Worm (Caenorhabditis elegans) whole organism, midembryonic: Measurements from ENCODE around the gene srh-231.

Experiments
- T22C8.4 ChIP-seq: fragments of 200-800 bp; sonication (Bioruptor generic); IDR thresholded peaks from 2 replicates; pipeline ENCODE4 v1.3.6; 2022; ENCODE audit warnings: missing genetic modification characterization, missing compliant biosample characterization
- cog-1 ChIP-seq: sonication (generic microtip); optimal IDR thresholded peaks from 2 replicates; lab custom pipeline; 2016; ENCODE audit warnings: missing genetic modification characterization, missing compliant biosample characterization
- flt-1 ChIP-seq: fragments of 200-800 bp; sonication (Bioruptor generic); IDR thresholded peaks from 2 replicates; pipeline ENCODE4 v1.3.6; 2022; ENCODE audit warnings: missing genetic modification characterization, missing compliant biosample characterization
- klf-2 ChIP-seq: fragments of 200-800 bp; sonication (Bioruptor generic); conservative IDR thresholded peaks from 2 replicates; pipeline ENCODE4 v1.3.6; 2022; ENCODE audit warnings: missing genetic modification reagents, missing genetic modification characterization, missing compliant biosample characterization
- med-1 ChIP-seq: sonication (generic microtip); optimal IDR thresholded peaks from 2 replicates; lab custom pipeline; 2017; ENCODE audit warnings: missing genetic modification characterization, mild to moderate bottlenecking, missing compliant biosample characterization, antibody characterized with exemption, missing genetic modification reagents; ENCODE audit not compliant: insufficient read depth
- ref-1 ChIP-seq: fragments of 200-800 bp; sonication (Bioruptor generic); conservative IDR thresholded peaks from 2 replicates; pipeline ENCODE4 v1.3.6; 2022; ENCODE audit warnings: missing genetic modification reagents, missing genetic modification characterization, missing compliant biosample characterization
- tab-1 ChIP-seq: fragments of 200-800 bp; sonication (Bioruptor generic); IDR thresholded peaks from 2 replicates; pipeline ENCODE4 v1.3.6; 2022; ENCODE audit warnings: missing genetic modification characterization, missing compliant biosample characterization
- ztf-23 ChIP-seq: fragments of 200-800 bp; sonication (Bioruptor generic); IDR thresholded peaks from 2 replicates; pipeline ENCODE4 v1.3.6; 2022; ENCODE audit warnings: missing genetic modification reagents, missing genetic modification characterization, missing compliant biosample characterization
- ztf-29 ChIP-seq: fragments of 200-800 bp; sonication (Bioruptor generic); IDR thresholded peaks from 2 replicates; pipeline ENCODE4 v1.3.6; 2022; ENCODE audit warnings: missing genetic modification reagents, missing genetic modification characterization, missing compliant biosample characterization

The srh-231 gene

ce11 chrV:7352186-7353053 lies at the start of gene srh-231, which contains the start of gene srh-275:
Gene srh-231 (minus strand): TSS chrV:7352236.
Gene srh-275 (plus strand): TSS chrV:7353003.
- no peak for TF ChIP-seq ztf-29 (GFP tag; lab: Robert Waterston, UW)
- no peak for TF ChIP-seq flt-1
- no peak for TF ChIP-seq ztf-23 (GFP tag; lab: Robert Waterston, UW)
- TF ChIP-seq med-1 (GFP tag; lab: Kevin White, UChicago): no peak
- TF ChIP-seq T22C8.4: no peak
- no peak for TF ChIP-seq tab-1 (GFP tag; lab: Robert Waterston, UW)
- no peak for TF ChIP-seq klf-2 (GFP tag; lab: Robert Waterston, UW)
- TF ChIP-seq cog-1 (tag; lab: Kevin White, UChicago): no peak
- TF ChIP-seq ref-1 (GFP tag; lab: Robert Waterston, UW): no peak

- TF ChIP-seq klf-2 (GFP tag; lab: Robert Waterston, UW): no peak
These were observed 48.6 kb upstream of the srh-231 start, which contains the start of gene srx-60 for ce11 chrV:7400588-7400987. Gene srx-60 (plus strand): TSS chrV:7400888.

- no peak for TF ChIP-seq flt-1
- no peak for TF ChIP-seq ref-1 (GFP tag; lab: Robert Waterston, UW)
- TF ChIP-seq tab-1 (GFP tag; lab: Robert Waterston, UW): no peak
- TF ChIP-seq med-1 (GFP tag; lab: Kevin White, UChicago): no peak
- TF ChIP-seq T22C8.4: no peak
- no peak for TF ChIP-seq klf-2 (GFP tag; lab: Robert Waterston, UW)
- TF ChIP-seq ztf-29 (GFP tag; lab: Robert Waterston, UW): no peak
- no peak for TF ChIP-seq cog-1 (tag; lab: Kevin White, UChicago)
- TF ChIP-seq ztf-23 (GFP tag; lab: Robert Waterston, UW): no peak
These were observed 48.1 kb upstream of the srh-231 start, which contains the start of gene cnc-9 for ce11 chrV:7400095-7400494. Gene cnc-9 (minus strand): TSS chrV:7400195.

- TF ChIP-seq klf-2 (GFP tag; lab: Robert Waterston, UW) (no peak), tab-1 (GFP tag; lab: Robert Waterston, UW) (no peak), ref-1 (GFP tag; lab: Robert Waterston, UW) (no peak), flt-1 (no peak), T22C8.4 (no peak), cog-1 (tag; lab: Kevin White, UChicago) (no peak), ztf-23 (GFP tag; lab: Robert Waterston, UW) (no peak), med-1 (GFP tag; lab: Kevin White, UChicago) (no peak), ztf-29 (GFP tag; lab: Robert Waterston, UW) (no peak)
These were observed 47.2 kb upstream of the srh-231 start, which contains the start of gene gst-41 for ce11 chrV:7399202-7399601. Gene gst-41 (minus strand): TSS chrV:7399302.

- TF ChIP-seq ztf-23 (GFP tag; lab: Robert Waterston, UW): no peak
- no peak for TF ChIP-seq flt-1
- TF ChIP-seq T22C8.4: no peak
- no peak for TF ChIP-seq med-1 (GFP tag; lab: Kevin White, UChicago)
These were observed 43.3 kb upstream of the srh-231 start, which contains the start of gene srx-9 for ce11 chrV:7395359-7395758. Gene srx-9 (minus strand): TSS chrV:7395459.

ce11 chrV:7391933-7392332 lies 39.9 kb upstream of the srh-231 start, which contains the start of gene fbxa-105:
Gene fbxa-105 (minus strand): TSS chrV:7392029.
- TF ChIP-seq ztf-29 (GFP tag; lab: Robert Waterston, UW): no peak
- no peak for TF ChIP-seq ref-1 (GFP tag; lab: Robert Waterston, UW)
- no peak for TF ChIP-seq cog-1 (tag; lab: Kevin White, UChicago)
- no peak for TF ChIP-seq med-1 (GFP tag; lab: Kevin White, UChicago)
- TF ChIP-seq klf-2 (GFP tag; lab: Robert Waterston, UW): no peak
- no peak for TF ChIP-seq T22C8.4
- TF ChIP-seq tab-1 (GFP tag; lab: Robert Waterston, UW): no peak
- TF ChIP-seq ztf-23 (GFP tag; lab: Robert Waterston, UW): no peak
- TF ChIP-seq flt-1: no peak

- no peak for TF ChIP-seq med-1 (GFP tag; lab: Kevin White, UChicago)
These were observed 37.7 kb upstream of the srh-231 start, which contains the start of gene C02H6.1 for ce11 chrV:7389771-7390170. Gene C02H6.1 (minus strand): TSS chrV:7389871.

- TF ChIP-seq cog-1 (tag; lab: Kevin White, UChicago) (no peak), flt-1 (no peak), ztf-23 (GFP tag; lab: Robert Waterston, UW) (no peak), ref-1 (GFP tag; lab: Robert Waterston, UW) (no peak), klf-2 (GFP tag; lab: Robert Waterston, UW) (no peak), tab-1 (GFP tag; lab: Robert Waterston, UW) (no peak), med-1 (GFP tag; lab: Kevin White, UChicago) (no peak), ztf-29 (GFP tag; lab: Robert Waterston, UW) (no peak), T22C8.4 (no peak)
These were observed 35.7 kb upstream of the srh-231 start, which contains the start of gene C02H6.3 for ce11 chrV:7387755-7388154. Gene C02H6.3 (minus strand): TSS chrV:7387855.

- no peak for TF ChIP-seq med-1 (GFP tag; lab: Kevin White, UChicago)
- no peak for TF ChIP-seq tab-1 (GFP tag; lab: Robert Waterston, UW)
- TF ChIP-seq T22C8.4: no peak
- TF ChIP-seq ztf-29 (GFP tag; lab: Robert Waterston, UW): no peak
- TF ChIP-seq flt-1: no peak
- TF ChIP-seq ref-1 (GFP tag; lab: Robert Waterston, UW): no peak
- no peak for TF ChIP-seq cog-1 (tag; lab: Kevin White, UChicago)
- TF ChIP-seq ztf-23 (GFP tag; lab: Robert Waterston, UW): no peak
- TF ChIP-seq klf-2 (GFP tag; lab: Robert Waterston, UW): no peak
These were observed 34.1 kb upstream of the srh-231 start, which contains the start of gene srp-6 for ce11 chrV:7386052-7386573. Gene srp-6 (minus strand): TSS chrV:7386102.
